Worm (Caenorhabditis elegans) whole organism, midembryonic: Measurements from ENCODE around the gene fpn-1.2.

ENCODE experiments used
- T22C8.4 ChIP-seq: fragments of 200-800 bp; sonication (Bioruptor generic); IDR thresholded peaks from 2 replicates; pipeline ENCODE4 v1.3.6; 2022; ENCODE audit warnings: missing genetic modification characterization, missing compliant biosample characterization
- cog-1 ChIP-seq: sonication (generic microtip); optimal IDR thresholded peaks from 2 replicates; lab custom pipeline; 2016; ENCODE audit warnings: missing genetic modification characterization, missing compliant biosample characterization
- flt-1 ChIP-seq: fragments of 200-800 bp; sonication (Bioruptor generic); IDR thresholded peaks from 2 replicates; pipeline ENCODE4 v1.3.6; 2022; ENCODE audit warnings: missing genetic modification characterization, missing compliant biosample characterization
- klf-2 ChIP-seq: fragments of 200-800 bp; sonication (Bioruptor generic); conservative IDR thresholded peaks from 2 replicates; pipeline ENCODE4 v1.3.6; 2022; ENCODE audit warnings: missing genetic modification reagents, missing genetic modification characterization, missing compliant biosample characterization
- med-1 ChIP-seq: sonication (generic microtip); optimal IDR thresholded peaks from 2 replicates; lab custom pipeline; 2017; ENCODE audit warnings: missing genetic modification characterization, mild to moderate bottlenecking, missing compliant biosample characterization, antibody characterized with exemption, missing genetic modification reagents; ENCODE audit not compliant: insufficient read depth
- ref-1 ChIP-seq: fragments of 200-800 bp; sonication (Bioruptor generic); conservative IDR thresholded peaks from 2 replicates; pipeline ENCODE4 v1.3.6; 2022; ENCODE audit warnings: missing genetic modification reagents, missing genetic modification characterization, missing compliant biosample characterization
- tab-1 ChIP-seq: fragments of 200-800 bp; sonication (Bioruptor generic); IDR thresholded peaks from 2 replicates; pipeline ENCODE4 v1.3.6; 2022; ENCODE audit warnings: missing genetic modification characterization, missing compliant biosample characterization
- ztf-23 ChIP-seq: fragments of 200-800 bp; sonication (Bioruptor generic); IDR thresholded peaks from 2 replicates; pipeline ENCODE4 v1.3.6; 2022; ENCODE audit warnings: missing genetic modification reagents, missing genetic modification characterization, missing compliant biosample characterization
- ztf-29 ChIP-seq: fragments of 200-800 bp; sonication (Bioruptor generic); IDR thresholded peaks from 2 replicates; pipeline ENCODE4 v1.3.6; 2022; ENCODE audit warnings: missing genetic modification reagents, missing genetic modification characterization, missing compliant biosample characterization

fpn-1.2 gene

ce11 chrV:1416154-1416553, 48.3 kb downstream of the fpn-1.2 start:
- TF ChIP-seq ztf-29 (GFP tag; lab: Robert Waterston, UW), result no peak; the same call in 1 of the 2 replicates
- no peak for TF ChIP-seq flt-1 (GFP tag; lab: Robert Waterston, UW)
- TF ChIP-seq ztf-23 (GFP tag; lab: Robert Waterston, UW), result no peak
- no peak for TF ChIP-seq ref-1 (GFP tag; lab: Robert Waterston, UW)
- TF ChIP-seq klf-2 (GFP tag; lab: Robert Waterston, UW), result no peak
- no peak for TF ChIP-seq cog-1 (tag; lab: Kevin White, UChicago)
- no peak for TF ChIP-seq T22C8.4 (GFP tag; lab: Robert Waterston, UW)
- no peak for TF ChIP-seq med-1
- TF ChIP-seq tab-1 (GFP tag; lab: Robert Waterston, UW), result no peak

DNA sequence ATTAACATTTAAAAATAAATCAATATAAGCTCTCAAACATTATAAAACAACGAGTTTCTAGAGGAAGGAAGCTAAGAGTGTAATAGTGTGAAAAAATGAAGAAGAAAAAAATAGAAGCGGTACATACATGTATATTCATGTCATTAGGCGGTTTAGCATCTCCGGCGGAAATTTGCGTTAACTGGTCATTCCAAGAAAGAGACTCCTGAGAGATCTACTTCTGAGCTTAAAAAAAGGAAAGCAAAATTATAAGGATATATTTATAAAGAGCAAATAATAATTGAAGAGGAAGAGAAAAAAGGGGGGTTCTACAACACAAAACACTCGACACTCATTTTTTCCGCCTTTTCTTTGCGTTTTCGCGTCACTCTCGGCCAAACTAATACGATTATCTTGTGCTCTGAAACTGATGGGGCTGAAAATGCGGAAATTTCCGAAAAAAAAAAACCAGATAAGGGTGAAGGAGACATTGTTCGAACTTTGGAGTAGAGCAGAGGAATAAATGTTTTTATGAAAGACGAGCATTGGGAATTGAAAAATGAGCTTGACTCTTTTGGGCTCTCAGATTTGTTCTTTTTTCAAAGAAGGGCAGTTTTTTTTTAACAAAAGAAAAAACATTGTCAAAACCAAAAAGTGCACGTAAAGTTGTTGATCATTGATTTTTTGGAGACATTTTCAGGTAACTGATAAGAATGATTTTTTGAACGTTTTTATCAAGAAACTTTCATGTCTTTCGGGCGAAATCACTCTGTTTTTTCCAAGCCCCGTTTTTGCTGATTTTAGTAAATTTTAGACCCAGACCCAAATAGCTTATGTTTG, 49.7 kb downstream of the fpn-1.2 start:
- TF ChIP-seq cog-1 (tag; lab: Kevin White, UChicago), result no peak
- TF ChIP-seq ref-1 (GFP tag; lab: Robert Waterston, UW), result no peak
- TF ChIP-seq tab-1 (GFP tag; lab: Robert Waterston, UW), result no peak
- no peak for TF ChIP-seq med-1
- TF ChIP-seq T22C8.4 (GFP tag; lab: Robert Waterston, UW), result no peak
- TF ChIP-seq klf-2 (GFP tag; lab: Robert Waterston, UW), result no peak
- TF ChIP-seq ztf-29 (GFP tag; lab: Robert Waterston, UW), result no peak
- TF ChIP-seq ztf-23 (GFP tag; lab: Robert Waterston, UW), result no peak
- no peak for TF ChIP-seq flt-1 (GFP tag; lab: Robert Waterston, UW)
